Worm (Caenorhabditis elegans): ENCODE measurements around the gene nspb-4.

DNA sequence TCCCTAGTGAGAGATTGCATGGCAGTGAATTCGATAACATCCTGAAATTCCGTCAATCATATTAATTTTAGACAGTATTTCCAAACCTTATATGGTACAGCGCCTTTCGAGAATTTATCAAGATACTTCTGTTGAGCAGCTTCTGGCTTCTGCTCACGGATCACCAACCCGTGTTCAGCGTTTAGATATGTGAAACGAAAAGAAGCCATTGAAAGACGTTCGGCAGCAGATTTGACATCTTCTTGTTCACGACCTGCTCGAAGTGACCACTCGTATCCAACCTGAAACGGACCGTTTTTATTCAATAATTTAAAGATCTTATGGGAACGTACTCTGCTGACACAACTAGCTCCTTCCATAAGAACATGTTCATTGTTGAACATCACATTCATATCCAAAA, 16.4 kb upstream of the nspb-4 start:
- no peak for TF ChIP-seq ama-1 (optimal IDR thresholded peaks at IDR 0.05)
- no peak for TF ChIP-seq flt-1 (GFP tag; IDR thresholded peaks at IDR 0.05)
- TF ChIP-seq scrt-1 (GFP tag; IDR thresholded peaks at IDR 0.05), result no peak
- no peak for TF ChIP-seq sea-1 (GFP tag; conservative IDR thresholded peaks at IDR 0.05)
- TF ChIP-seq ets-7 (tag; optimal IDR thresholded peaks at IDR 0.05), result no peak
- TF ChIP-seq hmbx-1 (tag; optimal IDR thresholded peaks at IDR 0.05), result no peak
- TF ChIP-seq hnd-1 (tag; optimal IDR thresholded peaks at IDR 0.05), result no peak
- TF ChIP-seq tra-4 (tag; optimal IDR thresholded peaks at IDR 0.05), result no peak
- no peak for TF ChIP-seq pes-1 (GFP tag; IDR thresholded peaks at IDR 0.05)
- TF ChIP-seq tbx-11 (GFP tag; IDR thresholded peaks at IDR 0.05), result no peak
- no peak for TF ChIP-seq hmg-4 (GFP tag; optimal IDR thresholded peaks at IDR 0.05)
- TF ChIP-seq ceh-36 (tag; optimal IDR thresholded peaks at IDR 0.05), result no peak
